Worm (Caenorhabditis elegans) whole organism, L3 larva: ENCODE results near the gene tbc-3.

Experiments
- aly-2 ChIP-seq: fragments of 150-350 bp; optimal IDR thresholded peaks from 2 replicates; lab custom pipeline; 2014; ENCODE audit warnings: missing biosample characterization, missing genetic modification characterization
- lin-15B ChIP-seq: fragments of 150-350 bp; optimal IDR thresholded peaks from 2 replicates; lab custom pipeline; 2014; ENCODE audit warnings: missing biosample characterization, missing genetic modification characterization
- nhr-11 ChIP-seq: fragments of 150-350 bp; optimal IDR thresholded peaks from 2 replicates; lab custom pipeline; 2014; ENCODE audit warnings: missing biosample characterization, missing genetic modification characterization
- nhr-12 ChIP-seq: fragments of 150-350 bp; optimal IDR thresholded peaks from 2 replicates; lab custom pipeline; 2014; ENCODE audit warnings: missing biosample characterization, missing genetic modification characterization
- zag-1 ChIP-seq: fragments of 150-350 bp; optimal IDR thresholded peaks from 2 replicates; lab custom pipeline; 2014; ENCODE audit warnings: missing biosample characterization, missing genetic modification characterization
- ztf-11 ChIP-seq: fragments of 150-350 bp; optimal IDR thresholded peaks from 2 replicates; lab custom pipeline; 2014; ENCODE audit warnings: missing biosample characterization, missing genetic modification characterization

ce11 chrIV:9899227-9899626, 415 bp downstream of the tbc-3 start:
- TF ChIP-seq nhr-12 (tag; lab: Kevin White, UChicago) (no peak), zag-1 (tag; lab: Kevin White, UChicago) (no peak), lin-15B (tag; lab: Kevin White, UChicago) (peak; percentile 31), aly-2 (tag; lab: Kevin White, UChicago) (no peak), ztf-11 (tag; lab: Kevin White, UChicago) (no peak), nhr-11 (tag; lab: Kevin White, UChicago) (no peak)
